Worm (Caenorhabditis elegans): Measurements from ENCODE around the gene C03E10.3.

Gene C03E10.3

ce11 chrV:11272848-11273247 is 13.4 kb upstream of the C03E10.3 start, which contains the start of gene clec-223:
Gene clec-223, plus strand, starts transcription at chrV:11273148.
- TF ChIP-seq elt-3 (tag; optimal IDR thresholded peaks at IDR 0.05) (no peak), zag-1 (tag; optimal IDR thresholded peaks at IDR 0.05) (no peak), Y55F3AM.14 (GFP tag; optimal IDR thresholded peaks at IDR 0.05) (no peak), mbf-1 (tag; optimal IDR thresholded peaks at IDR 0.05) (no peak), gmeb-1 (tag; optimal IDR thresholded peaks at IDR 0.05) (no peak), lin-11 (tag; optimal IDR thresholded peaks at IDR 0.05) (no peak), lin-13 (GFP tag; optimal IDR thresholded peaks at IDR 0.05) (no peak), nhr-23 (tag; optimal IDR thresholded peaks at IDR 0.05) (no peak), peb-1 (tag; optimal IDR thresholded peaks at IDR 0.05) (no peak)

DNA sequence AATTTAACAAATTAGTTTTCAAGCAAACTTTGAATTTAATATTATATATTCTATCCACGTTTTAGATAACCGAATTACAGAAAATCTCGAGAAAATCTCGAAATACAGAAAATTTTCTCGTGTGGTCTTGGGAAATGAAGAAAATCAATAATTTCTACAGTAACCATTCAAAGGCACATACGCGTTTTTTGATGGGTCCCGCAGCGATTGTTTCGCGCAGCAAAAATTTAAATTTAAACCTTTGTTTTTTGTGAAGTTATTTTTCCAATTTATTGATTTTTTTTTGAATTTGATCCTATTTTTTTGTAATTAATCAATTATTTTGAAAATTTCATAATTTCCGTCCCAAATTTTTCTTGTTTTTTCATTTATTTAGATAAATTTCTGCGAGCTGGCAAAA is 6.7 kb upstream of the C03E10.3 start:
- TF ChIP-seq crh-2 (tag; optimal IDR thresholded peaks at IDR 0.05) (no peak), nhr-77 (tag; optimal IDR thresholded peaks at IDR 0.05) (no peak), mbf-1 (tag; optimal IDR thresholded peaks at IDR 0.05) (no peak), ama-1 (optimal IDR thresholded peaks at IDR 0.05) (no peak), ztf-11 (tag; optimal IDR thresholded peaks at IDR 0.05) (no peak), lin-11 (tag; optimal IDR thresholded peaks at IDR 0.05) (no peak), unc-55 (GFP tag; optimal IDR thresholded peaks at IDR 0.05) (no peak), ceh-82 (tag; optimal IDR thresholded peaks at IDR 0.05) (no peak), nhr-21 (tag; optimal IDR thresholded peaks at IDR 0.05) (no peak), elt-1 (tag; optimal IDR thresholded peaks at IDR 0.05) (no peak), mdl-1 (tag; optimal IDR thresholded peaks at IDR 0.05) (no peak), blmp-1 (tag; optimal IDR thresholded peaks at IDR 0.05; ENCODE audit: insufficient read depth) (no peak), unc-62 (GFP tag; optimal IDR thresholded peaks at IDR 0.05) (no peak), snpc-4 (tag; optimal IDR thresholded peaks at IDR 0.05) (no peak), egl-27 (tag; optimal IDR thresholded peaks at IDR 0.05) (no peak), aly-2 (tag; optimal IDR thresholded peaks at IDR 0.05) (no peak), nhr-11 (tag; optimal IDR thresholded peaks at IDR 0.05) (no peak), elt-3 (tag; optimal IDR thresholded peaks at IDR 0.05) (no peak), sma-3 (GFP tag; optimal IDR thresholded peaks at IDR 0.05) (no peak), F13H6.1 (tag; optimal IDR thresholded peaks at IDR 0.05) (no peak)

DNA sequence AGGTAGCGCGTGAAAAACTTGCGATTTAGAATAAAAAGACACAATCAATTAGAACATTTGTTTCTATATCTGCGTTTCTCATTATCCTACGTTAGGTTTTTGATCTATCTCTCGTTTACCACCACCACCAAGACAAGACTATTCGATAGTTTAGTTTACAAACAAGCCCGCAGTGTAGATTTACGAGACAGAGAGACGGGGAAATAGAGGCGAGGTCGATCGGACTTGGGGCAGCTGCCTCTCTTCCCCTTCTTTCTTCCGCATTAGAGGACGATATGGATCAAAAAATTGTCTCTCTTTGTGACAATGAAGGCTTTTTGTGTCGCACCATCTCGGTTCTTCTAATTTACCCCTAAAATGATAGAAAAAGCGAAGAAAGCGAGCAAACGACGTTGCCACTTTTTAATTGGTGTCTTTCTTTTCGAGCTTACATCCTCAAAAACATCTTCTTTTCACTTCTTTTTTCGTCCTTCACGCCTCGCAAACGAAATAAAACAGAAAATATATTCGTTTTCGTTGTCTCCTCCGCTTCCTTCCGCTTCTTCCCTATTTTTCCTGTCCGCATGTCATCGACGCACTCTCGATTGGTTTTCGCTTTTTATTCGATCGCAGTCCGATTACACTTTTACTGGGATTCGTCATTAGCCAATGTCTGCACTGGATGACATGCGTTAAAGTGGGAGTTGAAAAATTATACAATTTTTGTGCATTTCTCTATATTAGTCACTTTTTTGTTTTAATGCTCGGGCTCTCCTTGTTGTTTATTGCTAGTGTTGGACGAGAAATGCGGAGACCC is 4.6 kb upstream of the C03E10.3 start:
- TF ChIP-seq unc-55 (GFP tag; optimal IDR thresholded peaks at IDR 0.05) (peak; percentile 11), Y55F3AM.14 (GFP tag; optimal IDR thresholded peaks at IDR 0.05) (no peak), alr-1 (tag; optimal IDR thresholded peaks at IDR 0.05) (no peak), fos-1 (tag; optimal IDR thresholded peaks at IDR 0.05) (no peak), snpc-4 (tag; optimal IDR thresholded peaks at IDR 0.05) (no peak), elt-1 (tag; optimal IDR thresholded peaks at IDR 0.05) (no peak), lin-11 (tag; optimal IDR thresholded peaks at IDR 0.05) (no peak), ceh-16 (tag; optimal IDR thresholded peaks at IDR 0.05) (no peak), nhr-21 (tag; optimal IDR thresholded peaks at IDR 0.05) (peak; percentile 5), C34F6.9 (tag; optimal IDR thresholded peaks at IDR 0.05) (peak; percentile 26), sma-9 (GFP tag; optimal IDR thresholded peaks at IDR 0.05) (peak; percentile 30), sma-9 (tag; optimal IDR thresholded peaks at IDR 0.05) (no peak), mab-5 (tag; optimal IDR thresholded peaks at IDR 0.05) (no peak), mbf-1 (tag; optimal IDR thresholded peaks at IDR 0.05) (no peak), lsy-2 (tag; optimal IDR thresholded peaks at IDR 0.05) (peak in 1 of 2 experiments; percentile 25)

ce11 chrV:11282272-11282671 is 3.9 kb upstream of the C03E10.3 start, which contains the start of gene gly-20:
Gene gly-20, plus strand, starts transcription at chrV:11282572.
- TF ChIP-seq nhr-10 (tag; optimal IDR thresholded peaks at IDR 0.05) (no peak), ztf-4 (tag; optimal IDR thresholded peaks at IDR 0.05) (no peak), egl-27 (tag; optimal IDR thresholded peaks at IDR 0.05) (no peak), lin-39 (tag; optimal IDR thresholded peaks at IDR 0.05) (no peak), lsy-2 (tag; optimal IDR thresholded peaks at IDR 0.05) (no peak), sem-4 (tag; optimal IDR thresholded peaks at IDR 0.05) (no peak), nhr-25 (tag; optimal IDR thresholded peaks at IDR 0.05) (no peak), elt-3 (tag; optimal IDR thresholded peaks at IDR 0.05) (no peak), unc-39 (tag; optimal IDR thresholded peaks at IDR 0.05) (no peak), zag-1 (tag; optimal IDR thresholded peaks at IDR 0.05) (no peak), skn-1 (tag; optimal IDR thresholded peaks at IDR 0.05) (no peak), ceh-82 (tag; optimal IDR thresholded peaks at IDR 0.05) (no peak), mab-5 (tag; optimal IDR thresholded peaks at IDR 0.05) (no peak), nhr-237 (tag; optimal IDR thresholded peaks at IDR 0.05) (no peak), blmp-1 (tag; optimal IDR thresholded peaks at IDR 0.05; ENCODE audit: insufficient read depth) (no peak), dmd-4 (tag; optimal IDR thresholded peaks at IDR 0.05) (no peak), nhr-77 (tag; optimal IDR thresholded peaks at IDR 0.05) (no peak), F13H6.1 (tag; optimal IDR thresholded peaks at IDR 0.05) (no peak), sma-3 (GFP tag; optimal IDR thresholded peaks at IDR 0.05) (no peak)
